Worm (Caenorhabditis elegans) whole organism, L4/young adult: ENCODE data around the gene lgc-29.

ENCODE experiments used
- dao-5 ChIP-seq: sonication (generic microtip); optimal IDR thresholded peaks from 2 replicates; lab custom pipeline; 2016; ENCODE audit warnings: missing genotype, missing genetic modification characterization, moderate library complexity, missing compliant biosample characterization
- him-1 ChIP-seq: sonication (generic microtip); optimal IDR thresholded peaks from 2 replicates; lab custom pipeline; 2016; ENCODE audit warnings: missing genotype, missing genetic modification reagents, missing genetic modification characterization, missing compliant biosample characterization

DNA sequence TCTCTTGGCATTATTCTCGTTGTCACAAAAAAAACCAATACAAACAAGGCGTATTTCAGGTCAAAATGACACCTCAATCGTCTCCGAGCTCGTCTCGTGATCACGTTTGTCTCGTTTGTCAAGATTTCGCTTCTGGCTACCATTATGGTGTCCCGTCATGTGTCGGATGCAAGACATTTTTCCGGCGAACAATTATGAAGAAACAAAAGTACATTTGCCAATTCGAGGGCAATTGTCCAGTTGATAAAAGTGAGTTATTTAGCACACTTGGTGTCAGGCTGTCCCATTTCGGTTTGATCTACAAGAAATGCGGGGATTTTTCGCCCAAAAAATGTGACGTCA, 48.3 kb downstream of the lgc-29 start, which contains the start of gene nhr-114:
- no peak for TF ChIP-seq him-1
- TF ChIP-seq dao-5 (tag; lab: Kevin White, UChicago) = no peak
